Worm (Caenorhabditis elegans): Measurements from ENCODE around the gene R31.2.

ce11 chrV:11933196-11934028 lies 16.0 kb downstream of the R31.2 start, which contains the start of the genes aman-2 and F58H1.3:
- TF ChIP-seq madf-8 (GFP tag; conservative IDR thresholded peaks at IDR 0.05) (no peak), attf-6 (GFP tag; IDR thresholded peaks at IDR 0.05) (no peak), nhr-90 (tag; optimal IDR thresholded peaks at IDR 0.05) (no peak), hmg-1.2 (GFP tag; IDR thresholded peaks at IDR 0.05) (no peak), B0336.3 (GFP tag; IDR thresholded peaks at IDR 0.05) (no peak), ztf-28 (GFP tag; IDR thresholded peaks at IDR 0.05) (no peak)

All from whole organism, young adult.